Fruit fly (Drosophila melanogaster) whole organism, embryonic: ENCODE results near the gene Kah.
A peak's percentile ranks its signal among the peaks of the same experiment; 100 is the strongest.

Experiments
- CG10654 ChIP-seq: fragments of 200-800 bp; sonication (Bioruptor generic); optimal IDR thresholded peaks from 2 replicates; lab custom pipeline; 2016; ENCODE audit warnings: missing biosample characterization, missing genetic modification characterization
- CG12155 ChIP-seq: fragments of 200-800 bp; sonication (Bioruptor generic); optimal IDR thresholded peaks from 3 replicates; lab custom pipeline; 2016; ENCODE audit warnings: missing biosample characterization, missing genetic modification characterization
- CG12236 ChIP-seq: fragments of 200-800 bp; sonication (Bioruptor generic); optimal IDR thresholded peaks from 2 replicates; lab custom pipeline; 2016; ENCODE audit warnings: missing biosample characterization, missing genetic modification characterization
- CG14667 ChIP-seq: fragments of 200-800 bp; sonication (Bioruptor generic); IDR thresholded peaks from 2 replicates; pipeline ENCODE4 v1.3.6; 2022; ENCODE audit warnings: missing biosample characterization, missing genetic modification characterization
- CG1529 ChIP-seq: fragments of 200-800 bp; sonication (Bioruptor generic); optimal IDR thresholded peaks from 3 replicates; lab custom pipeline; 2018; ENCODE audit warnings: missing biosample characterization, missing genetic modification characterization
- CG15479 ChIP-seq: fragments of 200-800 bp; sonication (Bioruptor generic); optimal IDR thresholded peaks from 3 replicates; lab custom pipeline; 2019; ENCODE audit warnings: missing biosample characterization, mild to moderate bottlenecking, missing genetic modification characterization, moderate library complexity
- CG15514 ChIP-seq: fragments of 200-800 bp; sonication (Bioruptor generic); optimal IDR thresholded peaks from 3 replicates; lab custom pipeline; 2017; ENCODE audit warnings: missing biosample characterization, missing genetic modification characterization, mild to moderate bottlenecking, moderate library complexity, missing genetic modification reagents
- CG15696 ChIP-seq: fragments of 200-800 bp; sonication (Bioruptor generic); optimal IDR thresholded peaks from 2 replicates; lab custom pipeline; 2019; ENCODE audit warnings: missing biosample characterization, mild to moderate bottlenecking, missing genetic modification characterization, moderate library complexity
- CG1647 ChIP-seq: fragments of 200-800 bp; sonication (Bioruptor generic); optimal IDR thresholded peaks from 3 replicates; lab custom pipeline; 2016; ENCODE audit warnings: missing biosample characterization, missing genetic modification characterization
- CG16815 ChIP-seq: fragments of 200-800 bp; sonication (Bioruptor generic); optimal IDR thresholded peaks from 3 replicates; lab custom pipeline; 2017; ENCODE audit warnings: missing biosample characterization, mild to moderate bottlenecking, missing genetic modification characterization
- CG30403 ChIP-seq: fragments of 200-800 bp; sonication (Bioruptor generic); optimal IDR thresholded peaks from 3 replicates; lab custom pipeline; 2016; ENCODE audit warnings: missing biosample characterization, missing genetic modification characterization
- CG4854 ChIP-seq: fragments of 200-800 bp; sonication (Bioruptor generic); optimal IDR thresholded peaks from 2 replicates; lab custom pipeline; 2016; ENCODE audit warnings: missing biosample characterization, missing genetic modification characterization, inconsistent platforms
- CG6813 ChIP-seq: fragments of 200-800 bp; sonication (Bioruptor generic); optimal IDR thresholded peaks from 2 replicates; lab custom pipeline; 2017; ENCODE audit warnings: missing biosample characterization, missing genetic modification characterization, mild to moderate bottlenecking, moderate library complexity, missing genetic modification reagents
- CG7745 ChIP-seq: fragments of 200-800 bp; sonication (Bioruptor generic); optimal IDR thresholded peaks from 2 replicates; lab custom pipeline; 2018; ENCODE audit warnings: missing biosample characterization, mild to moderate bottlenecking, missing genetic modification characterization, moderate library complexity
- CG7839 ChIP-seq: fragments of 200-800 bp; sonication (Bioruptor generic); optimal IDR thresholded peaks from 3 replicates; lab custom pipeline; 2018; ENCODE audit warnings: missing biosample characterization, mild to moderate bottlenecking, missing genetic modification characterization, moderate library complexity
- CG8290 ChIP-seq, 3 experiments: fragments of 200-800 bp; sonication (Bioruptor generic); optimal IDR thresholded peaks; 2 replicates each; lab custom pipeline; 2016 to 2019; ENCODE audit warnings: missing biosample characterization in 3 of 3, missing genetic modification characterization in 3 of 3, mild to moderate bottlenecking in 2 of 3, moderate library complexity in 1 of 3
- CG9876 ChIP-seq: fragments of 200-800 bp; sonication (Bioruptor generic); optimal IDR thresholded peaks from 2 replicates; lab custom pipeline; 2016; ENCODE audit warnings: missing biosample characterization, missing genetic modification characterization
- CHES-1-like ChIP-seq: fragments of 200-800 bp; sonication (Bioruptor generic); optimal IDR thresholded peaks from 2 replicates; lab custom pipeline; 2016; ENCODE audit warnings: missing biosample characterization, missing genetic modification characterization
- CrebB ChIP-seq: fragments of 200-800 bp; sonication (Bioruptor generic); optimal IDR thresholded peaks from 3 replicates; lab custom pipeline; 2018; ENCODE audit warnings: missing biosample characterization, mild to moderate bottlenecking, missing genetic modification characterization
- D19A ChIP-seq: fragments of 200-800 bp; optimal IDR thresholded peaks from 3 replicates; lab custom pipeline; 2019; ENCODE audit warnings: missing biosample characterization, mild to moderate bottlenecking, missing genetic modification characterization, moderate library complexity
- Doc2 ChIP-seq: fragments of 200-800 bp; sonication (Bioruptor generic); IDR thresholded peaks from 2 replicates; pipeline ENCODE4 v1.3.6; 2022; ENCODE audit warnings: missing biosample characterization, missing genetic modification characterization
- Doc3 ChIP-seq: fragments of 200-800 bp; sonication (Bioruptor generic); IDR thresholded peaks from 3 replicates; pipeline ENCODE4 v1.3.6; 2022; ENCODE audit warnings: missing biosample characterization, missing genetic modification characterization; ENCODE audit not compliant: partially characterized antibody
- Drgx ChIP-seq: fragments of 200-800 bp; sonication (Bioruptor generic); IDR thresholded peaks from 2 replicates; pipeline ENCODE4 v1.3.6; 2022; ENCODE audit warnings: missing biosample characterization, missing genetic modification characterization
- HHEX ChIP-seq: fragments of 200-800 bp; sonication (Bioruptor generic); optimal IDR thresholded peaks from 3 replicates; lab custom pipeline; 2017; ENCODE audit warnings: missing biosample characterization, mild to moderate bottlenecking, missing genetic modification characterization, missing genetic modification reagents
- HLHmδ ChIP-seq: fragments of 200-800 bp; sonication (Bioruptor generic); optimal IDR thresholded peaks from 2 replicates; lab custom pipeline; 2018; ENCODE audit warnings: missing biosample characterization, mild to moderate bottlenecking, missing genetic modification characterization, moderate library complexity
- HmgD ChIP-seq: fragments of 200-800 bp; sonication (Bioruptor generic); optimal IDR thresholded peaks from 3 replicates; lab custom pipeline; 2016; ENCODE audit warnings: missing biosample characterization, missing genetic modification characterization
- Hmr ChIP-seq: fragments of 200-800 bp; sonication (Bioruptor generic); optimal IDR thresholded peaks from 3 replicates; lab custom pipeline; 2017; ENCODE audit warnings: mild to moderate bottlenecking, missing biosample characterization, missing genetic modification reagents, missing genetic modification characterization
- Hr3 ChIP-seq: fragments of 200-800 bp; sonication (Bioruptor generic); optimal IDR thresholded peaks from 3 replicates; lab custom pipeline; 2016; ENCODE audit warnings: missing biosample characterization, missing genetic modification characterization
- Hsf ChIP-seq: fragments of 200-800 bp; sonication (Bioruptor generic); optimal IDR thresholded peaks from 3 replicates; lab custom pipeline; 2016; ENCODE audit warnings: missing biosample characterization, missing genetic modification characterization
- Lhr ChIP-seq: fragments of 200-800 bp; sonication (Bioruptor generic); optimal IDR thresholded peaks from 3 replicates; lab custom pipeline; 2017; ENCODE audit warnings: mild to moderate bottlenecking, missing biosample characterization, missing genetic modification reagents, missing genetic modification characterization
- Mrtf ChIP-seq: fragments of 200-800 bp; sonication (Bioruptor generic); IDR thresholded peaks from 3 replicates; pipeline ENCODE4 v1.3.6; 2022; ENCODE audit warnings: missing biosample characterization, missing genetic modification characterization
- ac ChIP-seq: fragments of 200-800 bp; sonication (Bioruptor generic); optimal IDR thresholded peaks from 3 replicates; lab custom pipeline; 2017; ENCODE audit warnings: missing biosample characterization, mild to moderate bottlenecking, missing genetic modification characterization
- cg ChIP-seq: fragments of 200-800 bp; sonication (Bioruptor generic); optimal IDR thresholded peaks from 3 replicates; lab custom pipeline; 2019; ENCODE audit warnings: missing biosample characterization, mild to moderate bottlenecking, missing genetic modification characterization, moderate library complexity
- da ChIP-seq: fragments of 200-800 bp; sonication (Bioruptor generic); optimal IDR thresholded peaks from 2 replicates; lab custom pipeline; 2016; ENCODE audit warnings: missing biosample characterization, missing genetic modification characterization
- dmrt99B ChIP-seq: fragments of 200-800 bp; sonication (Bioruptor generic); optimal IDR thresholded peaks from 2 replicates; lab custom pipeline; 2018; ENCODE audit warnings: missing biosample characterization, mild to moderate bottlenecking, missing genetic modification characterization, moderate library complexity
- fd64A ChIP-seq: fragments of 200-800 bp; sonication (Bioruptor generic); optimal IDR thresholded peaks from 3 replicates; lab custom pipeline; 2018; ENCODE audit warnings: missing biosample characterization, mild to moderate bottlenecking, missing genetic modification characterization
- fd96Cb ChIP-seq: fragments of 200-800 bp; sonication (Bioruptor generic); optimal IDR thresholded peaks from 2 replicates; lab custom pipeline; 2018; ENCODE audit warnings: missing biosample characterization, mild to moderate bottlenecking, missing genetic modification characterization, moderate library complexity
- gfzf ChIP-seq: fragments of 200-800 bp; sonication (Bioruptor generic); optimal IDR thresholded peaks from 2 replicates; lab custom pipeline; 2016; ENCODE audit warnings: missing biosample characterization, mild to moderate bottlenecking, missing genetic modification characterization, moderate library complexity
- gsb ChIP-seq: fragments of 200-800 bp; sonication (Bioruptor generic); IDR thresholded peaks from 2 replicates; pipeline ENCODE4 v1.3.6; 2022; ENCODE audit warnings: missing biosample characterization, missing genetic modification characterization
- jumu ChIP-seq: fragments of 200-800 bp; sonication (Bioruptor generic); optimal IDR thresholded peaks from 3 replicates; lab custom pipeline; 2016; ENCODE audit warnings: missing biosample characterization, missing genetic modification characterization
- kni ChIP-seq: fragments of 200-800 bp; sonication (Bioruptor generic); optimal IDR thresholded peaks from 3 replicates; lab custom pipeline; 2017; ENCODE audit warnings: mild to moderate bottlenecking, missing biosample characterization, missing genetic modification reagents, missing genetic modification characterization
- nmo ChIP-seq: fragments of 200-800 bp; sonication (Bioruptor generic); optimal IDR thresholded peaks from 2 replicates; lab custom pipeline; 2018; ENCODE audit warnings: missing biosample characterization, mild to moderate bottlenecking, missing genetic modification characterization, moderate library complexity
- pho ChIP-seq: fragments of 200-800 bp; sonication (Bioruptor generic); optimal IDR thresholded peaks from 2 replicates; lab custom pipeline; 2016; ENCODE audit warnings: missing biosample characterization, missing genetic modification characterization
- pum ChIP-seq: fragments of 200-800 bp; sonication (Bioruptor generic); optimal IDR thresholded peaks from 2 replicates; lab custom pipeline; 2016; ENCODE audit warnings: missing biosample characterization, missing genetic modification characterization
- repo ChIP-seq: fragments of 200-800 bp; sonication (Bioruptor generic); optimal IDR thresholded peaks from 2 replicates; lab custom pipeline; 2016; ENCODE audit warnings: missing biosample characterization, missing genetic modification characterization
- sens ChIP-seq: fragments of 200-800 bp; sonication (Bioruptor generic); peaks from one replicate; lab custom pipeline; 2016; ENCODE audit warnings: missing biosample characterization, missing genetic modification characterization
- slbo ChIP-seq: fragments of 200-800 bp; sonication (Bioruptor generic); IDR thresholded peaks from 2 replicates; pipeline ENCODE4 v1.3.6; 2022; ENCODE audit warnings: missing biosample characterization, missing genetic modification characterization
- z ChIP-seq: fragments of 200-800 bp; sonication (Bioruptor generic); IDR thresholded peaks from 3 replicates; pipeline ENCODE4 v1.3.6; 2022; ENCODE audit warnings: missing biosample characterization, missing genetic modification characterization

The Kah gene

DNA sequence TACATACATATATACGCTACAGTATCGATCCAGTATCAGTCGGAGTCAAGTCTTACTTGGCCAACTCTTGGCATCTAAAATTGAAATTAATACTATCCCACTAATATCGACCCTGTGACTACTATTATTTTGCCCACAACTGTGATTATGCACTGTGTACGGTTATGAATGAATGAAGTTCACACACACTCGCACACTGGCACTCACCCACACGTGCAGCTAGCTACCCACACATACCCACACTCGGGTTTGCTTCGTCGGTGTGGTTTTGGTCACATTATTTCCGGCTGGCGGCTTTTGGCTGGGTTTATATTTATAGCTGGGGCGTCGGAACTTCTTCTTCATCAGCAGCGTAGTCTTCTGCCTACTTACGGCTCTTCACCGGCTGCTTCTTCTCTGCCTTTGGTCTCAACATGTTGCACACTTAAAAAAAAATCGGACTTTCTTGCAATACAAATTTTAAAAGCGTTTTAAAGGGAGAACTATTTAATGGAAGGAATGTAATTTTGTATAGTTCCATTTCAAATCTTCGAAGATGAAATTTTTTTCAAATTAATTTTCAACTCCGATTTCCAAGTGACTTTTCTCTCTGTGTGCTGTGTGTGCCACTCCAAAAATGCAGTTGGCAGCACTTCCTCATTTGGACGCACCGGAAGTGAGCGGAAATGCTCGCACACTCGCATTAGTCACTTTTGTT, 45.4 kb upstream of the Kah start (continued):
- TF ChIP-seq CG30403 (GFP tag; lab: Kevin White, UChicago) (peak; percentile 91), Doc3 (GFP tag; lab: Robert Waterston, UW) (no peak), CG1529 (peak; percentile 93), HmgD (peak; percentile 63), fd96Cb (tag; lab: Kevin White, UChicago) (peak; percentile 94), fd64A (GFP tag; lab: Kevin White, UChicago) (peak; percentile 88), Hr3 (GFP tag; lab: Kevin White, UChicago) (peak; percentile 90), CG15479 (GFP tag; lab: Kevin White, UChicago) (peak; percentile 47), CG9876 (GFP tag; lab: Kevin White, UChicago) (peak; percentile 88), HLHmδ (GFP tag; lab: Kevin White, UChicago) (no peak), dmrt99B (peak; percentile 92), CG1647 (peak; percentile 74), nmo (GFP tag; lab: Kevin White, UChicago) (peak; percentile 96), CG4854 (GFP tag; lab: Kevin White, UChicago) (peak; percentile 83), pho (GFP tag; lab: Kevin White, UChicago) (peak; percentile 77), D19A (tag; lab: Kevin White, UChicago) (peak; percentile 89), CG14667 (peak; percentile 83), CG8290 (GFP tag; optimal IDR thresholded peaks at IDR 0.05; lab: Kevin White, UChicago) (peak; percentile 93), CG8290 (tag; optimal IDR thresholded peaks at IDR 0.05; lab: Kevin White, UChicago) (peak; percentile 35 to 76), da (GFP tag; lab: Kevin White, UChicago) (peak; percentile 93), slbo (GFP tag; lab: Robert Waterston, UW) (peak; percentile 80), CG12236 (GFP tag; lab: Kevin White, UChicago) (peak; percentile 86), Hmr (GFP tag; lab: Kevin White, UChicago) (peak; percentile 71), CG15696 (tag; lab: Kevin White, UChicago) (peak; percentile 93), pum (GFP tag; lab: Kevin White, UChicago) (peak; percentile 95), CG15514 (GFP tag; lab: Kevin White, UChicago) (peak; percentile 38), z (GFP tag; lab: Robert Waterston, UW) (0 out of 3 replicates have a peak, but pooled peaks have one; percentile 7), Doc2 (GFP tag; lab: Robert Waterston, UW) (peak; percentile 28; the same call in 1 of the 2 replicates), CHES-1-like (GFP tag; lab: Kevin White, UChicago) (peak; percentile 91), ac (GFP tag; lab: Kevin White, UChicago) (peak; percentile 81), Hsf (GFP tag; lab: Kevin White, UChicago) (peak; percentile 92), cg (GFP tag; lab: Kevin White, UChicago) (peak; percentile 65), HHEX (GFP tag; lab: Kevin White, UChicago) (peak; percentile 74), gsb (GFP tag; lab: Robert Waterston, UW) (peak; percentile 64; the same call in 1 of the 2 replicates), CrebB (peak; percentile 66), CG7745 (tag; lab: Kevin White, UChicago) (peak; percentile 71), Drgx (GFP tag; lab: Robert Waterston, UW) (peak; percentile 92), sens (peak; percentile 99), CG12155 (GFP tag; lab: Kevin White, UChicago) (peak; percentile 81), CG10654 (peak; percentile 91), Lhr (GFP tag; lab: Kevin White, UChicago) (peak; percentile 88), CG16815 (GFP tag; lab: Kevin White, UChicago) (peak; percentile 88), gfzf (peak; percentile 14), kni (GFP tag; lab: Kevin White, UChicago) (peak; percentile 72), CG6813 (GFP tag; lab: Kevin White, UChicago) (peak; percentile 89), Mrtf (GFP tag; lab: Robert Waterston, UW) (peak; percentile 87), jumu (GFP tag; lab: Kevin White, UChicago) (peak; percentile 93), repo (GFP tag; lab: Kevin White, UChicago) (peak; percentile 92), CG7839 (tag; lab: Kevin White, UChicago) (peak; percentile 92)
